Worm (Caenorhabditis elegans) whole organism, L1 larva: ENCODE data around the gene sde-2.

ENCODE experiments used
- C04F5.9 ChIP-seq: sonication (generic microtip); optimal IDR thresholded peaks from 2 replicates; lab custom pipeline; 2016; ENCODE audit warnings: missing genetic modification characterization, missing compliant biosample characterization
- C16A3.4 ChIP-seq: fragments of 150-350 bp; optimal IDR thresholded peaks from 2 replicates; lab custom pipeline; 2014; ENCODE audit warnings: missing biosample characterization, missing genetic modification characterization
- C34B4.2 ChIP-seq: sonication (generic microtip); optimal IDR thresholded peaks from 2 replicates; lab custom pipeline; 2017; ENCODE audit warnings: mild to moderate bottlenecking, missing genetic modification characterization, missing compliant biosample characterization
- F16B12.6 ChIP-seq: fragments of 150-350 bp; optimal IDR thresholded peaks from 2 replicates; lab custom pipeline; 2014; ENCODE audit warnings: missing biosample characterization, missing genetic modification characterization
- aha-1 ChIP-seq: fragments of 150-350 bp; optimal IDR thresholded peaks from 2 replicates; lab custom pipeline; 2014; ENCODE audit warnings: missing biosample characterization, missing genetic modification characterization
- alr-1 ChIP-seq: fragments of 200-800 bp; sonication (Bioruptor generic); optimal IDR thresholded peaks from 2 replicates; lab custom pipeline; 2018; ENCODE audit warnings: borderline replicate concordance, mild to moderate bottlenecking, missing genetic modification characterization, missing compliant biosample characterization
- aly-2 ChIP-seq: fragments of 150-350 bp; optimal IDR thresholded peaks from 2 replicates; lab custom pipeline; 2014; ENCODE audit warnings: missing biosample characterization, missing genetic modification characterization
- ama-1 ChIP-seq: fragments of 150-350 bp; optimal IDR thresholded peaks from 2 replicates; lab custom pipeline; 2014
- ceh-63 ChIP-seq: fragments of 200-800 bp; sonication (Bioruptor generic); optimal IDR thresholded peaks from 2 replicates; lab custom pipeline; 2018; ENCODE audit warnings: mild to moderate bottlenecking, missing genetic modification characterization, missing compliant biosample characterization
- ceh-8 ChIP-seq: fragments of 200-800 bp; sonication (Bioruptor generic); optimal IDR thresholded peaks from 2 replicates; lab custom pipeline; 2018; ENCODE audit warnings: mild to moderate bottlenecking, missing genetic modification characterization, moderate library complexity, missing compliant biosample characterization
- ceh-90 ChIP-seq: sonication (generic microtip); optimal IDR thresholded peaks from 2 replicates; lab custom pipeline; 2016; ENCODE audit warnings: missing genetic modification characterization, missing compliant biosample characterization
- dpl-1 ChIP-seq, 3 experiments: fragments of 150-350 bp in 2 of 3; sonication (generic microtip) in 1 of 3; optimal IDR thresholded peaks; 2 replicates each; lab custom pipeline; 2014 to 2017; ENCODE audit warnings: missing biosample characterization in 3 of 3, missing genetic modification characterization in 3 of 3, missing genetic modification reagents in 3 of 3
- efl-1 ChIP-seq, 4 experiments: fragments of 150-350 bp; optimal IDR thresholded peaks in 3 of 4; peaks in 1 of 4; 1 replicate in 1 of 4; 2 replicates in 3 of 4; lab custom pipeline; 2014; ENCODE audit warnings: missing biosample characterization in 2 of 4, missing genetic modification characterization in 2 of 4, missing genetic modification reagents in 2 of 4
- efl-3 ChIP-seq: fragments of 200-800 bp; sonication (Bioruptor generic); optimal IDR thresholded peaks from 2 replicates; lab custom pipeline; 2018; ENCODE audit warnings: mild to moderate bottlenecking, missing genetic modification characterization, missing compliant biosample characterization
- egl-13 ChIP-seq: sonication (generic microtip); optimal IDR thresholded peaks from 2 replicates; lab custom pipeline; 2016; ENCODE audit warnings: missing genotype, missing genetic modification reagents, missing genetic modification characterization, missing compliant biosample characterization
- egl-27 ChIP-seq, 2 experiments: fragments of 150-350 bp in 1 of 2; sonication (generic microtip); optimal IDR thresholded peaks; 3 replicates each; lab custom pipeline; 2017 to 2018; ENCODE audit warnings: missing biosample characterization in 2 of 2, missing genetic modification characterization in 2 of 2, missing genetic modification reagents in 2 of 2
- ets-5 ChIP-seq: fragments of 200-800 bp; sonication (Bioruptor generic); IDR thresholded peaks from 2 replicates; pipeline ENCODE4 v1.3.6; 2022; ENCODE audit warnings: missing genetic modification characterization, missing compliant biosample characterization
- fkh-10 ChIP-seq: sonication (generic microtip); optimal IDR thresholded peaks from 2 replicates; lab custom pipeline; 2017; ENCODE audit warnings: missing biosample characterization, missing genetic modification reagents, missing genetic modification characterization
- fos-1 ChIP-seq: fragments of 150-350 bp; optimal IDR thresholded peaks from 2 replicates; lab custom pipeline; 2014; ENCODE audit warnings: missing biosample characterization, missing genetic modification characterization
- grh-1 ChIP-seq: fragments of 200-800 bp; sonication (Bioruptor generic); IDR thresholded peaks from 2 replicates; pipeline ENCODE4 v1.3.6; 2022; ENCODE audit warnings: missing genetic modification reagents, missing genetic modification characterization, missing compliant biosample characterization
- hlh-17 ChIP-seq: fragments of 200-800 bp; sonication (Bioruptor generic); optimal IDR thresholded peaks from 2 replicates; lab custom pipeline; 2018; ENCODE audit warnings: missing genetic modification characterization, mild to moderate bottlenecking, missing compliant biosample characterization, moderate library complexity, borderline replicate concordance
- hlh-4 ChIP-seq: sonication (generic microtip); optimal IDR thresholded peaks from 2 replicates; lab custom pipeline; 2016; ENCODE audit warnings: mild to moderate bottlenecking, missing genetic modification characterization, missing compliant biosample characterization
- hpl-2 ChIP-seq: fragments of 150-350 bp; optimal IDR thresholded peaks from 2 replicates; lab custom pipeline; 2014; ENCODE audit warnings: missing biosample characterization, missing genetic modification reagents, missing genetic modification characterization
- irx-1 ChIP-seq: sonication (generic microtip); optimal IDR thresholded peaks from 2 replicates; lab custom pipeline; 2016; ENCODE audit warnings: missing genetic modification characterization, missing compliant biosample characterization
- lin-35 ChIP-seq, 2 experiments: fragments of 150-350 bp; optimal IDR thresholded peaks; 2 replicates each; lab custom pipeline; 2014; ENCODE audit warnings: missing biosample characterization in 2 of 2, missing genetic modification characterization in 2 of 2, missing genetic modification reagents in 2 of 2
- lin-39 ChIP-seq: fragments of 150-350 bp; optimal IDR thresholded peaks from 2 replicates; lab custom pipeline; 2014; ENCODE audit warnings: missing biosample characterization, missing genetic modification reagents, missing genetic modification characterization
- lir-3 ChIP-seq: sonication (generic microtip); optimal IDR thresholded peaks from 2 replicates; lab custom pipeline; 2016; ENCODE audit warnings: mild to moderate bottlenecking, missing genetic modification characterization, moderate library complexity, missing compliant biosample characterization; ENCODE audit not compliant: poor library complexity
- mdl-1 ChIP-seq, 2 experiments: fragments of 150-350 bp; optimal IDR thresholded peaks; 2 replicates each; lab custom pipeline; 2014 to 2017; ENCODE audit warnings: missing biosample characterization in 2 of 2, missing genetic modification characterization in 2 of 2, inconsistent platforms in 1 of 2
- mef-2 ChIP-seq: fragments of 150-350 bp; optimal IDR thresholded peaks from 2 replicates; lab custom pipeline; 2014; ENCODE audit warnings: missing biosample characterization, missing genetic modification characterization
- mep-1 ChIP-seq: fragments of 150-350 bp; optimal IDR thresholded peaks from 2 replicates; lab custom pipeline; 2014; ENCODE audit warnings: missing biosample characterization, missing genetic modification characterization
- nhr-12 ChIP-seq: sonication (generic microtip); optimal IDR thresholded peaks from 2 replicates; lab custom pipeline; 2017; ENCODE audit warnings: missing biosample characterization, missing genetic modification characterization
- nhr-20 ChIP-seq: sonication (generic microtip); optimal IDR thresholded peaks from 2 replicates; lab custom pipeline; 2016; ENCODE audit warnings: mild to moderate bottlenecking, missing genetic modification characterization, missing compliant biosample characterization
- nhr-28 ChIP-seq: fragments of 150-350 bp; optimal IDR thresholded peaks from 2 replicates; lab custom pipeline; 2014; ENCODE audit warnings: missing biosample characterization, missing genetic modification characterization
- nhr-47 ChIP-seq: sonication (generic microtip); optimal IDR thresholded peaks from 2 replicates; lab custom pipeline; 2016; ENCODE audit warnings: mild to moderate bottlenecking, missing genetic modification characterization, moderate library complexity, missing compliant biosample characterization
- nhr-76 ChIP-seq: sonication (generic microtip); optimal IDR thresholded peaks from 2 replicates; lab custom pipeline; 2017; ENCODE audit warnings: missing biosample characterization, missing genetic modification characterization
- nhr-77 ChIP-seq: fragments of 150-350 bp; optimal IDR thresholded peaks from 2 replicates; lab custom pipeline; 2014; ENCODE audit warnings: missing biosample characterization, missing genetic modification characterization
- pag-3 ChIP-seq: sonication (generic microtip); optimal IDR thresholded peaks from 2 replicates; lab custom pipeline; 2017; ENCODE audit warnings: missing genetic modification characterization, mild to moderate bottlenecking, missing compliant biosample characterization, antibody characterized with exemption, borderline replicate concordance; ENCODE audit not compliant: insufficient read depth
- pax-3 ChIP-seq: fragments of 200-800 bp; sonication (Bioruptor generic); optimal IDR thresholded peaks from 2 replicates; lab custom pipeline; 2018; ENCODE audit warnings: mild to moderate bottlenecking, missing genetic modification characterization, moderate library complexity, missing compliant biosample characterization
- pqm-1 ChIP-seq: sonication (generic microtip); optimal IDR thresholded peaks from 3 replicates; lab custom pipeline; 2017; ENCODE audit warnings: missing biosample characterization, missing genetic modification characterization
- skn-1 ChIP-seq: fragments of 150-350 bp; optimal IDR thresholded peaks from 2 replicates; lab custom pipeline; 2014; ENCODE audit warnings: missing biosample characterization, missing genetic modification characterization
- snu-23 ChIP-seq: sonication (generic microtip); optimal IDR thresholded peaks from 2 replicates; lab custom pipeline; 2016; ENCODE audit warnings: missing genetic modification characterization, missing compliant biosample characterization
- sup-37 ChIP-seq: fragments of 200-800 bp; sonication (Bioruptor generic); optimal IDR thresholded peaks from 2 replicates; lab custom pipeline; 2018; ENCODE audit warnings: mild to moderate bottlenecking, missing genetic modification characterization, missing compliant biosample characterization
- tbx-2 ChIP-seq: sonication (generic microtip); optimal IDR thresholded peaks from 2 replicates; lab custom pipeline; 2016; ENCODE audit warnings: missing genetic modification characterization, missing compliant biosample characterization
- unc-130 ChIP-seq: fragments of 150-350 bp; optimal IDR thresholded peaks from 2 replicates; lab custom pipeline; 2017; ENCODE audit warnings: missing biosample characterization, missing genetic modification characterization, inconsistent platforms
- unc-86 ChIP-seq: sonication (generic microtip); optimal IDR thresholded peaks from 2 replicates; lab custom pipeline; 2016; ENCODE audit warnings: missing genetic modification characterization, missing compliant biosample characterization
- vab-15 ChIP-seq: sonication (generic microtip); optimal IDR thresholded peaks from 2 replicates; lab custom pipeline; 2017; ENCODE audit warnings: missing genotype, mild to moderate bottlenecking, missing genetic modification characterization, missing compliant biosample characterization
- zag-1 ChIP-seq: fragments of 150-350 bp; optimal IDR thresholded peaks from 2 replicates; lab custom pipeline; 2014; ENCODE audit warnings: missing biosample characterization, missing genetic modification characterization
- ztf-4 ChIP-seq: fragments of 150-350 bp; optimal IDR thresholded peaks from 2 replicates; lab custom pipeline; 2014; ENCODE audit warnings: missing biosample characterization, missing genetic modification characterization

Gene sde-2

DNA sequence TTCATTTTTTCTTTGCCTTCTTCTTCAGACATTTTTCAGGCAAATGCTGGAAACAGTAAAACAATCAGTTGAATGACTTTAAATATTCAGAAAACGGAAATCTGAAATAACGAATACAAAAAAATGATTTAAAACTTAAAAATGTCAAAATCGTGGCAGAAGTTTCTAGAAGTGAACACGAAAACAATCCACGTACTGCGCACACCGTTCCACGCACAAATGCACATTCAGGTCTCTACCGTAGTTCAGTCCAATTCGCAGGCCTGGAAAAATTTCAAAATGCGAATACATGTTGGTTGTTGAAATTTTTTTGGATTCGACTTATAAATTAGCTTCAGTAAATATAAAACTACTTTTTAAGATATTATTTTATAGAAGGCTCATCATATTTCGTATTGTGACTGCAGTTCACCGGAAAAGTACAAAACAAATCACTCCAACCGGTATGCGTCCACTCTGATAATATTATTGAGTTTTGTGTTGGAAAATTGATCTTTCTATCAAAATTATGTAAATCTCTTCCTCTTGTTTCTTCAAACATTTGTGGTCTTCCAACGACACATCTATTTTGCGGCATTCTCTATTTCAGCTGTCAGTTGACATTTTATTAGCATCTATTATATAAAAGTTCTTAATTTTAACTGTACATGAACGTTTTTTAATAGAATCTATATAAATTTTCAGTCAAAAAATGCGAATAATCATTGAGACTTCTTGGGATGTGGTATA is 44.7 kb downstream of the sde-2 start, which contains the start of the genes mip-2 and F58G11.4:
Gene mip-2, minus strand, starts transcription at position 48 of the 729 bp plus-strand sequence.
Gene F58G11.4, plus strand, starts transcription at position 679 of the 729 bp plus-strand sequence.
- no peak for TF ChIP-seq efl-1 (optimal IDR thresholded peaks at IDR 0.05; lab: Kevin White, UChicago)
- TF ChIP-seq efl-1 (GFP tag; optimal IDR thresholded peaks at IDR 0.05 in 1 of 2; lab: Kevin White, UChicago), result peak in 1 of 2 experiments; percentile 84
- TF ChIP-seq pag-3, result no peak

ce11 chrV:13678542-13678941 is 51.2 kb downstream of the sde-2 start, which contains the start of the genes tag-65 and ccz-1:
tag-65 (minus strand) TSS chrV:13678587.
ccz-1 (plus strand) TSS chrV:13678875.
- TF ChIP-seq mef-2 (tag; lab: Kevin White, UChicago) (peak; percentile 37), mep-1 (tag; lab: Kevin White, UChicago) (peak; percentile 99), irx-1 (tag; lab: Kevin White, UChicago) (peak; percentile 89), nhr-12 (tag; lab: Kevin White, UChicago) (no peak), ztf-4 (tag; lab: Kevin White, UChicago) (peak; percentile 53), pqm-1 (no peak), tbx-2 (tag; lab: Kevin White, UChicago) (peak; percentile 91), vab-15 (tag; lab: Kevin White, UChicago) (no peak), pag-3 (no peak), C16A3.4 (tag; lab: Kevin White, UChicago) (peak; percentile 87), grh-1 (GFP tag; lab: Robert Waterston, UW) (peak; percentile 88), sup-37 (GFP tag; lab: Kevin White, UChicago) (peak; percentile 66), ets-5 (GFP tag; lab: Robert Waterston, UW) (no peak), lin-39 (tag; lab: Kevin White, UChicago) (peak; percentile 93), mdl-1 (tag; optimal IDR thresholded peaks at IDR 0.05; lab: Kevin White, UChicago) (peak in 1 of 2 experiments; percentile 82), nhr-28 (tag; lab: Kevin White, UChicago) (no peak), C04F5.9 (tag; lab: Kevin White, UChicago) (peak; percentile 32), C34B4.2 (tag; lab: Kevin White, UChicago) (peak; percentile 30), egl-13 (tag; lab: Kevin White, UChicago) (peak; percentile 68), ceh-90 (no peak), unc-130 (tag; lab: Kevin White, UChicago) (peak; percentile 71), ceh-63 (peak; percentile 4), alr-1 (tag; lab: Kevin White, UChicago) (no peak), ama-1 (lab: Kevin White, UChicago) (no peak), lin-35 (GFP tag; optimal IDR thresholded peaks at IDR 0.05; lab: Kevin White, UChicago) (peak; percentile 87 to 91), fos-1 (tag; lab: Kevin White, UChicago) (peak; percentile 85), hpl-2 (peak; percentile 8), hlh-17 (GFP tag; lab: Kevin White, UChicago) (no peak), nhr-47 (tag; lab: Kevin White, UChicago) (peak; percentile 95), aly-2 (tag; lab: Kevin White, UChicago) (peak; percentile 87), nhr-20 (tag; lab: Kevin White, UChicago) (peak; percentile 93), ceh-8 (GFP tag; lab: Kevin White, UChicago) (peak; percentile 84), egl-27 (tag; optimal IDR thresholded peaks at IDR 0.05; lab: Kevin White, UChicago) (no peak), nhr-77 (tag; lab: Kevin White, UChicago) (peak; percentile 67), F16B12.6 (peak; percentile 54), lir-3 (tag; lab: Kevin White, UChicago) (peak; percentile 66), aha-1 (tag; lab: Kevin White, UChicago) (peak; percentile 61), fkh-10 (GFP tag; lab: Kevin White, UChicago) (peak; percentile 21), nhr-76 (no peak), hlh-4 (tag; lab: Kevin White, UChicago) (no peak), unc-86 (tag; lab: Kevin White, UChicago) (peak; percentile 85), efl-3 (GFP tag; lab: Kevin White, UChicago) (peak; percentile 26), pax-3 (peak; percentile 93), dpl-1 (GFP tag; optimal IDR thresholded peaks at IDR 0.05; lab: Kevin White, UChicago) (peak; percentile 82 to 94 (median 86)), zag-1 (peak; percentile 65), snu-23 (GFP tag; lab: Kevin White, UChicago) (peak; percentile 94), skn-1 (tag; lab: Kevin White, UChicago) (peak; percentile 84)
